Fruit fly (Drosophila melanogaster) whole organism, prepupa: Measurements from ENCODE around the gene CG16952.

Experiments used
- CG15336 ChIP-seq: fragments of 200-800 bp; sonication (Bioruptor generic); IDR thresholded peaks from 2 replicates; pipeline ENCODE4 v1.3.6; 2022; ENCODE audit warnings: missing biosample characterization, missing genetic modification characterization
- CG31627 ChIP-seq: fragments of 200-800 bp; sonication (Bioruptor generic); optimal IDR thresholded peaks from 3 replicates; lab custom pipeline; 2016; ENCODE audit warnings: missing biosample characterization, missing genetic modification characterization
- CG3919 ChIP-seq: fragments of 200-800 bp; sonication (Bioruptor generic); optimal IDR thresholded peaks from 3 replicates; lab custom pipeline; 2016; ENCODE audit warnings: missing biosample characterization, missing genetic modification characterization
- CG6854 ChIP-seq: fragments of 200-800 bp; sonication (Bioruptor generic); optimal IDR thresholded peaks from 2 replicates; lab custom pipeline; 2017; ENCODE audit warnings: missing biosample characterization, mild to moderate bottlenecking, missing genetic modification characterization
- CG7368 ChIP-seq: fragments of 200-800 bp; sonication (Bioruptor generic); optimal IDR thresholded peaks from 3 replicates; lab custom pipeline; 2016; ENCODE audit warnings: missing biosample characterization, missing genetic modification characterization
- Eip75B ChIP-seq: fragments of 200-800 bp; sonication (Bioruptor generic); optimal IDR thresholded peaks from 3 replicates; lab custom pipeline; 2016; ENCODE audit warnings: missing biosample characterization, missing genetic modification characterization
- Ets21C ChIP-seq: fragments of 200-800 bp; sonication (Bioruptor generic); optimal IDR thresholded peaks from 3 replicates; lab custom pipeline; 2016; ENCODE audit warnings: missing biosample characterization, missing genetic modification characterization
- Ets96B ChIP-seq: fragments of 200-800 bp; optimal IDR thresholded peaks from 2 replicates; lab custom pipeline; 2019; ENCODE audit warnings: missing biosample characterization, mild to moderate bottlenecking, missing genetic modification characterization, moderate library complexity
- Gug ChIP-seq: fragments of 200-800 bp; sonication (Bioruptor generic); IDR thresholded peaks from 2 replicates; pipeline ENCODE4 v1.3.6; 2022; ENCODE audit warnings: missing biosample characterization, missing genetic modification characterization
- Hr38 ChIP-seq: sonication (Bioruptor generic); optimal IDR thresholded peaks from 2 replicates; lab custom pipeline; 2016; ENCODE audit warnings: missing biosample characterization, missing genetic modification characterization
- Hr39 ChIP-seq: fragments of 200-800 bp; sonication (Bioruptor generic); optimal IDR thresholded peaks from 2 replicates; lab custom pipeline; 2016; ENCODE audit warnings: missing biosample characterization, missing genetic modification characterization
- OdsH ChIP-seq: fragments of 200-800 bp; sonication (Bioruptor generic); optimal IDR thresholded peaks from 3 replicates; lab custom pipeline; 2016; ENCODE audit warnings: missing biosample characterization, missing genetic modification characterization
- fd85E ChIP-seq: fragments of 200-800 bp; sonication (Bioruptor generic); optimal IDR thresholded peaks from 3 replicates; lab custom pipeline; 2016; ENCODE audit warnings: missing biosample characterization, missing genetic modification characterization

- no peak for TF ChIP-seq OdsH (GFP tag; lab: Kevin White, UChicago)
- no peak for TF ChIP-seq Gug (GFP tag; lab: Robert Waterston, UW)
- no peak for TF ChIP-seq CG7368 (GFP tag; lab: Kevin White, UChicago)
- TF ChIP-seq Ets96B (tag; lab: Kevin White, UChicago): no peak
- TF ChIP-seq CG3919 (GFP tag; lab: Kevin White, UChicago): no peak
- no peak for TF ChIP-seq fd85E (GFP tag; lab: Kevin White, UChicago)
- no peak for TF ChIP-seq CG15336 (GFP tag; lab: Robert Waterston, UW)
- no peak for TF ChIP-seq CG31627 (GFP tag; lab: Kevin White, UChicago)
- TF ChIP-seq Hr38 (GFP tag; lab: Kevin White, UChicago): no peak
- TF ChIP-seq CG6854 (GFP tag; lab: Kevin White, UChicago): no peak
- TF ChIP-seq Ets21C: no peak
- TF ChIP-seq Eip75B (GFP tag; lab: Kevin White, UChicago): no peak
- TF ChIP-seq Hr39 (GFP tag; lab: Kevin White, UChicago): no peak
Observed at dm6 chrX:15891606-15892345, 21.8 kb downstream of the CG16952 start, which contains the start of gene shi.
